Worm (Caenorhabditis elegans) whole organism, L1 larva: ENCODE measurements around the gene F57B1.6.

Experiments
- Y116A8C.19 ChIP-seq: sonication (generic microtip); optimal IDR thresholded peaks from 2 replicates; lab custom pipeline; 2016; ENCODE audit warnings: missing compliant biosample characterization, missing genetic modification characterization, borderline replicate concordance
- aha-1 ChIP-seq: fragments of 150-350 bp; optimal IDR thresholded peaks from 2 replicates; lab custom pipeline; 2014; ENCODE audit warnings: missing biosample characterization, missing genetic modification characterization
- aly-2 ChIP-seq: fragments of 150-350 bp; optimal IDR thresholded peaks from 2 replicates; lab custom pipeline; 2014; ENCODE audit warnings: missing biosample characterization, missing genetic modification characterization
- blmp-1 ChIP-seq: fragments of 150-350 bp; optimal IDR thresholded peaks from 2 replicates; lab custom pipeline; 2014; ENCODE audit warnings: missing biosample characterization, missing genetic modification characterization
- ceh-82 ChIP-seq, 3 experiments: fragments of 150-350 bp in 1 of 3; sonication (generic microtip) in 2 of 3; optimal IDR thresholded peaks; 2 replicates each; lab custom pipeline; 2014 to 2017; ENCODE audit warnings: missing biosample characterization in 3 of 3, missing genetic modification characterization in 3 of 3
- ceh-88 ChIP-seq: fragments of 200-800 bp; sonication (Bioruptor generic); IDR thresholded peaks from 2 replicates; pipeline ENCODE4 v1.3.6; 2022; ENCODE audit warnings: missing genetic modification characterization, missing compliant biosample characterization
- ceh-90 ChIP-seq: sonication (generic microtip); optimal IDR thresholded peaks from 2 replicates; lab custom pipeline; 2016; ENCODE audit warnings: missing genetic modification characterization, missing compliant biosample characterization
- dsc-1 ChIP-seq: sonication (generic microtip); optimal IDR thresholded peaks from 2 replicates; lab custom pipeline; 2016; ENCODE audit warnings: mild to moderate bottlenecking, missing genetic modification characterization, missing compliant biosample characterization
- efl-1 ChIP-seq, 4 experiments: fragments of 150-350 bp; optimal IDR thresholded peaks in 3 of 4; peaks in 1 of 4; 1 replicate in 1 of 4; 2 replicates in 3 of 4; lab custom pipeline; 2014; ENCODE audit warnings: missing biosample characterization in 2 of 4, missing genetic modification characterization in 2 of 4, missing genetic modification reagents in 2 of 4
- egl-13 ChIP-seq: sonication (generic microtip); optimal IDR thresholded peaks from 2 replicates; lab custom pipeline; 2016; ENCODE audit warnings: missing genotype, missing genetic modification reagents, missing genetic modification characterization, missing compliant biosample characterization
- elt-2 ChIP-seq: sonication (generic microtip); optimal IDR thresholded peaks from 2 replicates; lab custom pipeline; 2016; ENCODE audit warnings: missing genetic modification characterization, mild to moderate bottlenecking, inconsistent platforms, missing compliant biosample characterization, missing genetic modification reagents
- fkh-10 ChIP-seq: sonication (generic microtip); optimal IDR thresholded peaks from 2 replicates; lab custom pipeline; 2017; ENCODE audit warnings: missing biosample characterization, missing genetic modification reagents, missing genetic modification characterization
- fkh-4 ChIP-seq: sonication (generic microtip); optimal IDR thresholded peaks from 2 replicates; lab custom pipeline; 2016; ENCODE audit warnings: missing compliant biosample characterization, missing genetic modification characterization, borderline replicate concordance
- fkh-8 ChIP-seq: sonication (generic microtip); optimal IDR thresholded peaks from 2 replicates; lab custom pipeline; 2016; ENCODE audit warnings: mild to moderate bottlenecking, missing genetic modification characterization, missing compliant biosample characterization
- hlh-17 ChIP-seq: fragments of 200-800 bp; sonication (Bioruptor generic); optimal IDR thresholded peaks from 2 replicates; lab custom pipeline; 2018; ENCODE audit warnings: missing genetic modification characterization, mild to moderate bottlenecking, missing compliant biosample characterization, moderate library complexity, borderline replicate concordance
- irx-1 ChIP-seq: sonication (generic microtip); optimal IDR thresholded peaks from 2 replicates; lab custom pipeline; 2016; ENCODE audit warnings: missing genetic modification characterization, missing compliant biosample characterization
- isw-1 ChIP-seq: fragments of 200-800 bp; sonication (Bioruptor generic); IDR thresholded peaks from 2 replicates; pipeline ENCODE4 v1.3.6; 2022; ENCODE audit warnings: missing genetic modification characterization, missing compliant biosample characterization
- jun-1 ChIP-seq: fragments of 150-350 bp; optimal IDR thresholded peaks from 2 replicates; lab custom pipeline; 2014; ENCODE audit warnings: missing biosample characterization, missing genetic modification reagents, missing genetic modification characterization
- lin-13 ChIP-seq: fragments of 150-350 bp; optimal IDR thresholded peaks from 2 replicates; lab custom pipeline; 2014; ENCODE audit warnings: missing biosample characterization, missing genetic modification reagents, missing genetic modification characterization
- lin-14 ChIP-seq: fragments of 200-800 bp; sonication (Bioruptor generic); optimal IDR thresholded peaks from 2 replicates; lab custom pipeline; 2018; ENCODE audit warnings: mild to moderate bottlenecking, missing genetic modification characterization, moderate library complexity, missing compliant biosample characterization
- lin-15B ChIP-seq: fragments of 150-350 bp; sonication (generic microtip); optimal IDR thresholded peaks from 3 replicates; lab custom pipeline; 2014; ENCODE audit warnings: missing biosample characterization, missing genetic modification characterization
- lin-35 ChIP-seq, 2 experiments: fragments of 150-350 bp; optimal IDR thresholded peaks; 2 replicates each; lab custom pipeline; 2014; ENCODE audit warnings: missing biosample characterization in 2 of 2, missing genetic modification characterization in 2 of 2, missing genetic modification reagents in 2 of 2
- lir-3 ChIP-seq: sonication (generic microtip); optimal IDR thresholded peaks from 2 replicates; lab custom pipeline; 2016; ENCODE audit warnings: mild to moderate bottlenecking, missing genetic modification characterization, moderate library complexity, missing compliant biosample characterization; ENCODE audit not compliant: poor library complexity
- mdl-1 ChIP-seq, 2 experiments: fragments of 150-350 bp; optimal IDR thresholded peaks; 2 replicates each; lab custom pipeline; 2014 to 2017; ENCODE audit warnings: missing biosample characterization in 2 of 2, missing genetic modification characterization in 2 of 2, inconsistent platforms in 1 of 2
- mep-1 ChIP-seq: fragments of 150-350 bp; optimal IDR thresholded peaks from 2 replicates; lab custom pipeline; 2014; ENCODE audit warnings: missing biosample characterization, missing genetic modification characterization
- nhr-19 ChIP-seq: fragments of 200-800 bp; sonication (Bioruptor generic); conservative IDR thresholded peaks from 2 replicates; pipeline ENCODE4 v1.3.6; 2022; ENCODE audit warnings: missing genetic modification characterization, missing compliant biosample characterization
- nhr-20 ChIP-seq: sonication (generic microtip); optimal IDR thresholded peaks from 2 replicates; lab custom pipeline; 2016; ENCODE audit warnings: mild to moderate bottlenecking, missing genetic modification characterization, missing compliant biosample characterization
- nhr-47 ChIP-seq: sonication (generic microtip); optimal IDR thresholded peaks from 2 replicates; lab custom pipeline; 2016; ENCODE audit warnings: mild to moderate bottlenecking, missing genetic modification characterization, moderate library complexity, missing compliant biosample characterization
- pag-3 ChIP-seq: sonication (generic microtip); optimal IDR thresholded peaks from 2 replicates; lab custom pipeline; 2017; ENCODE audit warnings: missing genetic modification characterization, mild to moderate bottlenecking, missing compliant biosample characterization, antibody characterized with exemption, borderline replicate concordance; ENCODE audit not compliant: insufficient read depth
- pax-3 ChIP-seq: fragments of 200-800 bp; sonication (Bioruptor generic); optimal IDR thresholded peaks from 2 replicates; lab custom pipeline; 2018; ENCODE audit warnings: mild to moderate bottlenecking, missing genetic modification characterization, moderate library complexity, missing compliant biosample characterization
- pqm-1 ChIP-seq: sonication (generic microtip); optimal IDR thresholded peaks from 3 replicates; lab custom pipeline; 2017; ENCODE audit warnings: missing biosample characterization, missing genetic modification characterization
- rnt-1 ChIP-seq: sonication (generic microtip); optimal IDR thresholded peaks from 2 replicates; lab custom pipeline; 2016; ENCODE audit warnings: mild to moderate bottlenecking, missing genetic modification characterization, moderate library complexity, missing compliant biosample characterization
- skn-1 ChIP-seq: fragments of 150-350 bp; optimal IDR thresholded peaks from 2 replicates; lab custom pipeline; 2014; ENCODE audit warnings: missing biosample characterization, missing genetic modification characterization
- snpc-4 ChIP-seq: fragments of 150-350 bp; optimal IDR thresholded peaks from 2 replicates; lab custom pipeline; 2014; ENCODE audit warnings: missing biosample characterization, missing genetic modification characterization
- sptf-1 ChIP-seq: fragments of 150-350 bp; optimal IDR thresholded peaks from 2 replicates; lab custom pipeline; 2014; ENCODE audit warnings: missing biosample characterization, missing genetic modification characterization
- sup-37 ChIP-seq: fragments of 200-800 bp; sonication (Bioruptor generic); optimal IDR thresholded peaks from 2 replicates; lab custom pipeline; 2018; ENCODE audit warnings: mild to moderate bottlenecking, missing genetic modification characterization, missing compliant biosample characterization
- tbx-2 ChIP-seq: sonication (generic microtip); optimal IDR thresholded peaks from 2 replicates; lab custom pipeline; 2016; ENCODE audit warnings: missing genetic modification characterization, missing compliant biosample characterization
- unc-130 ChIP-seq: fragments of 150-350 bp; optimal IDR thresholded peaks from 2 replicates; lab custom pipeline; 2017; ENCODE audit warnings: missing biosample characterization, missing genetic modification characterization, inconsistent platforms
- unc-62 ChIP-seq: fragments of 150-350 bp; optimal IDR thresholded peaks from 2 replicates; lab custom pipeline; 2014; ENCODE audit warnings: missing biosample characterization, missing genetic modification reagents, missing genetic modification characterization
- unc-86 ChIP-seq: sonication (generic microtip); optimal IDR thresholded peaks from 2 replicates; lab custom pipeline; 2016; ENCODE audit warnings: missing genetic modification characterization, missing compliant biosample characterization
- ztf-11 ChIP-seq, 2 experiments: sonication (generic microtip); optimal IDR thresholded peaks; 2 replicates each; lab custom pipeline; 2016 to 2017; ENCODE audit warnings: missing genetic modification characterization in 2 of 2, missing biosample characterization in 1 of 2, missing compliant biosample characterization in 1 of 2

The F57B1.6 gene

ce11 chrV:13202127-13202610 lies 7.3 kb upstream of the F57B1.6 start, which contains the start of the genes col-159 and col-160 (continued):
- TF ChIP-seq sptf-1, result no peak
- peak; percentile 94 for TF ChIP-seq blmp-1
- no peak for TF ChIP-seq aly-2 (tag; lab: Kevin White, UChicago)
- TF ChIP-seq snpc-4, result no peak
- no peak for TF ChIP-seq nhr-47 (tag; lab: Kevin White, UChicago)
- no peak for TF ChIP-seq unc-130
- TF ChIP-seq mep-1 (tag; lab: Kevin White, UChicago), result peak; percentile 15
- TF ChIP-seq efl-1 (optimal IDR thresholded peaks at IDR 0.05; lab: Kevin White, UChicago), result no peak
- no peak for TF ChIP-seq efl-1 (GFP tag; optimal IDR thresholded peaks at IDR 0.05 in 1 of 2; lab: Kevin White, UChicago)
- TF ChIP-seq pag-3 (tag; lab: Kevin White, UChicago), result peak; percentile 96
- no peak for TF ChIP-seq unc-62 (GFP tag; lab: Kevin White, UChicago)
- TF ChIP-seq fkh-4, result no peak
- peak; percentile 57 for TF ChIP-seq nhr-20 (tag; lab: Kevin White, UChicago)

ce11 chrV:13206514-13206913 lies 2.9 kb upstream of the F57B1.6 start:
- TF ChIP-seq lin-35 (GFP tag; optimal IDR thresholded peaks at IDR 0.05; lab: Kevin White, UChicago) (no peak), lin-14 (GFP tag; lab: Kevin White, UChicago) (peak; percentile 55), lin-13 (GFP tag; lab: Kevin White, UChicago) (no peak), fkh-10 (peak; percentile 18), Y116A8C.19 (no peak), pqm-1 (tag; lab: Kevin White, UChicago) (no peak), fkh-8 (tag; lab: Kevin White, UChicago) (no peak), ztf-11 (tag; optimal IDR thresholded peaks at IDR 0.05; lab: Kevin White, UChicago) (no peak), ceh-90 (tag; lab: Kevin White, UChicago) (no peak), egl-13 (tag; lab: Kevin White, UChicago) (no peak), efl-1 (optimal IDR thresholded peaks at IDR 0.05; lab: Kevin White, UChicago) (no peak), efl-1 (GFP tag; optimal IDR thresholded peaks at IDR 0.05 in 1 of 2; lab: Kevin White, UChicago) (peak in 1 of 2 experiments; percentile 58)

ce11 chrV:13207426-13207825 lies 2.0 kb upstream of the F57B1.6 start, which contains the start of gene F57B1.5:
Gene F57B1.5 (plus strand): TSS chrV:13207726.
- TF ChIP-seq skn-1 (tag; lab: Kevin White, UChicago) (no peak), ceh-88 (GFP tag; lab: Robert Waterston, UW) (no peak), lin-14 (GFP tag; lab: Kevin White, UChicago) (peak; percentile 39), snpc-4 (no peak), tbx-2 (tag; lab: Kevin White, UChicago) (no peak), irx-1 (tag; lab: Kevin White, UChicago) (no peak), aha-1 (tag; lab: Kevin White, UChicago) (no peak), lin-15B (tag; lab: Kevin White, UChicago) (no peak), pqm-1 (tag; lab: Kevin White, UChicago) (no peak), efl-1 (optimal IDR thresholded peaks at IDR 0.05; lab: Kevin White, UChicago) (no peak), efl-1 (GFP tag; optimal IDR thresholded peaks at IDR 0.05 in 1 of 2; lab: Kevin White, UChicago) (no peak), dsc-1 (tag; lab: Kevin White, UChicago) (no peak), lin-35 (GFP tag; optimal IDR thresholded peaks at IDR 0.05; lab: Kevin White, UChicago) (no peak), unc-86 (tag; lab: Kevin White, UChicago) (peak; percentile 9), mdl-1 (tag; optimal IDR thresholded peaks at IDR 0.05; lab: Kevin White, UChicago) (no peak)
- TF ChIP-seq, all 84 proteins: peak for 2

- peak; percentile 85 for TF ChIP-seq pqm-1 (tag; lab: Kevin White, UChicago)
- peak; percentile 97 for TF ChIP-seq elt-2 (tag; lab: Kevin White, UChicago)
- no peak for TF ChIP-seq sup-37
- TF ChIP-seq snpc-4, result no peak
- TF ChIP-seq rnt-1 (tag; lab: Kevin White, UChicago), result no peak
- no peak for TF ChIP-seq lir-3 (tag; lab: Kevin White, UChicago)
- TF ChIP-seq egl-13 (tag; lab: Kevin White, UChicago), result no peak
- TF ChIP-seq unc-130, result no peak
- TF ChIP-seq pax-3, result peak; percentile 70
- TF ChIP-seq lin-35 (GFP tag; optimal IDR thresholded peaks at IDR 0.05; lab: Kevin White, UChicago), result peak in 1 of 2 experiments; percentile 53
- peak; percentile 56 for TF ChIP-seq jun-1 (tag; lab: Kevin White, UChicago)
- TF ChIP-seq nhr-19 (GFP tag; lab: Robert Waterston, UW), result peak; percentile 19; the same call in 1 of the 2 replicates
- TF ChIP-seq isw-1 (GFP tag; lab: Robert Waterston, UW), result no peak
- TF ChIP-seq hlh-17 (GFP tag; lab: Kevin White, UChicago), result no peak
- TF ChIP-seq mdl-1 (tag; optimal IDR thresholded peaks at IDR 0.05; lab: Kevin White, UChicago), result peak in 1 of 2 experiments; percentile 61
- peak; percentile 33 for TF ChIP-seq nhr-20 (tag; lab: Kevin White, UChicago)
- TF ChIP-seq ceh-82 (tag; optimal IDR thresholded peaks at IDR 0.05; lab: Kevin White, UChicago), result no peak
Measured at ce11 chrV:13212584-13212983, 3.1 kb downstream of the F57B1.6 start.
